Worm (Caenorhabditis elegans) whole organism, L4 larva: ENCODE data around the gene ani-2.

Experiments used
- F10B5.3 ChIP-seq: sonication (generic microtip); optimal IDR thresholded peaks from 2 replicates; lab custom pipeline; 2016; ENCODE audit warnings: mild to moderate bottlenecking, missing genetic modification characterization, missing compliant biosample characterization
- F37D6.2 ChIP-seq: sonication (generic microtip); optimal IDR thresholded peaks from 2 replicates; lab custom pipeline; 2016; ENCODE audit warnings: mild to moderate bottlenecking, missing genetic modification characterization, missing compliant biosample characterization
- F44E2.7 ChIP-seq: fragments of 200-800 bp; sonication (Bioruptor generic); IDR thresholded peaks from 2 replicates; pipeline ENCODE4 v2.1.2; 2022; ENCODE audit warnings: missing genetic modification characterization, missing compliant biosample characterization
- T26A8.4 ChIP-seq: fragments of 200-800 bp; sonication (Bioruptor generic); IDR thresholded peaks from 2 replicates; pipeline ENCODE4 v1.3.6; 2022; ENCODE audit warnings: missing genetic modification characterization, missing compliant biosample characterization
- Y105C5A.15 ChIP-seq: fragments of 200-800 bp; sonication (Bioruptor generic); IDR thresholded peaks from 2 replicates; pipeline ENCODE4 v1.3.6; 2022; ENCODE audit warnings: missing genetic modification characterization, missing compliant biosample characterization
- Y48G9A.11 ChIP-seq: fragments of 200-800 bp; sonication (Bioruptor generic); IDR thresholded peaks from 2 replicates; pipeline ENCODE4 v1.3.6; 2022; ENCODE audit warnings: missing genetic modification reagents, missing genetic modification characterization, missing compliant biosample characterization
- Y5F2A.4 ChIP-seq: fragments of 200-800 bp; sonication (Bioruptor generic); optimal IDR thresholded peaks from 2 replicates; lab custom pipeline; 2018; ENCODE audit warnings: mild to moderate bottlenecking, missing genetic modification characterization, missing compliant biosample characterization
- ZK337.2 ChIP-seq: fragments of 200-800 bp; sonication (Bioruptor generic); IDR thresholded peaks from 2 replicates; pipeline ENCODE4 v1.3.6; 2022; ENCODE audit warnings: missing genetic modification reagents, missing genetic modification characterization, missing compliant biosample characterization
- aly-2 ChIP-seq: sonication (generic microtip); optimal IDR thresholded peaks from 2 replicates; lab custom pipeline; 2018; ENCODE audit warnings: missing biosample characterization, missing genetic modification characterization
- ama-1 ChIP-seq: fragments of 150-350 bp; optimal IDR thresholded peaks from 2 replicates; lab custom pipeline; 2014; ENCODE audit warnings: inconsistent platforms, mixed read lengths
- arid-1 ChIP-seq: fragments of 200-800 bp; sonication (Bioruptor generic); conservative IDR thresholded peaks from 2 replicates; pipeline ENCODE4 v1.3.6; 2022; ENCODE audit warnings: missing genetic modification reagents, missing genetic modification characterization, missing compliant biosample characterization
- ceh-20 ChIP-seq: fragments of 200-800 bp; sonication (Bioruptor generic); IDR thresholded peaks from 2 replicates; pipeline ENCODE4 v1.3.6; 2022; ENCODE audit warnings: missing genetic modification reagents, missing genetic modification characterization, missing compliant biosample characterization
- ceh-32 ChIP-seq: sonication (generic microtip); optimal IDR thresholded peaks from 2 replicates; lab custom pipeline; 2016; ENCODE audit warnings: mild to moderate bottlenecking, missing genetic modification characterization, missing compliant biosample characterization; ENCODE audit not compliant: poor library complexity
- ceh-44 ChIP-seq: fragments of 200-800 bp; sonication (Bioruptor generic); IDR thresholded peaks from 2 replicates; pipeline ENCODE4 v1.3.6; 2022; ENCODE audit warnings: missing genetic modification reagents, missing genetic modification characterization, missing compliant biosample characterization
- ceh-62 ChIP-seq: sonication (generic microtip); optimal IDR thresholded peaks from 2 replicates; lab custom pipeline; 2017; ENCODE audit warnings: missing biosample characterization, missing genetic modification characterization
- cey-2 ChIP-seq: sonication (generic microtip); optimal IDR thresholded peaks from 3 replicates; lab custom pipeline; 2017; ENCODE audit warnings: missing genetic modification characterization, mild to moderate bottlenecking, missing compliant biosample characterization, antibody characterized with exemption, borderline replicate concordance; ENCODE audit not compliant: insufficient read depth
- ctbp-1 ChIP-seq: fragments of 200-800 bp; sonication (Bioruptor generic); IDR thresholded peaks from 2 replicates; pipeline ENCODE4 v1.3.6; 2022; ENCODE audit warnings: missing genetic modification reagents, missing genetic modification characterization, missing compliant biosample characterization
- daf-12 ChIP-seq: fragments of 150-350 bp; optimal IDR thresholded peaks from 2 replicates; lab custom pipeline; 2014; ENCODE audit warnings: missing biosample characterization, missing genetic modification reagents, missing genetic modification characterization
- daf-19 ChIP-seq: fragments of 200-800 bp; sonication (Bioruptor generic); conservative IDR thresholded peaks from 2 replicates; pipeline ENCODE4 v1.3.6; 2022; ENCODE audit warnings: missing genetic modification characterization, missing compliant biosample characterization
- dmd-8 ChIP-seq: fragments of 200-800 bp; sonication (Bioruptor generic); IDR thresholded peaks from 2 replicates; pipeline ENCODE4 v1.3.6; 2022; ENCODE audit warnings: missing genetic modification characterization, missing compliant biosample characterization
- dpl-1 ChIP-seq: fragments of 150-350 bp; optimal IDR thresholded peaks from 2 replicates; lab custom pipeline; 2014; ENCODE audit warnings: missing biosample characterization, missing genetic modification reagents, missing genetic modification characterization
- duxl-1 ChIP-seq: sonication (generic microtip); optimal IDR thresholded peaks from 2 replicates; lab custom pipeline; 2016; ENCODE audit warnings: mild to moderate bottlenecking, missing genetic modification characterization, moderate library complexity, missing compliant biosample characterization; ENCODE audit not compliant: poor library complexity
- gei-8 ChIP-seq: fragments of 200-800 bp; sonication (Bioruptor generic); optimal IDR thresholded peaks from 2 replicates; lab custom pipeline; 2018; ENCODE audit warnings: mild to moderate bottlenecking, missing genetic modification characterization, missing compliant biosample characterization
- hlh-11 ChIP-seq: fragments of 200-800 bp; sonication (Bioruptor generic); optimal IDR thresholded peaks from 2 replicates; lab custom pipeline; 2018; ENCODE audit warnings: mild to moderate bottlenecking, missing genetic modification characterization, missing compliant biosample characterization
- hmg-1.1 ChIP-seq: fragments of 200-800 bp; sonication (Bioruptor generic); IDR thresholded peaks from 2 replicates; pipeline ENCODE4 v1.3.6; 2022; ENCODE audit warnings: missing genetic modification reagents, missing genetic modification characterization, missing compliant biosample characterization
- jun-1 ChIP-seq: fragments of 150-350 bp; optimal IDR thresholded peaks from 2 replicates; lab custom pipeline; 2014; ENCODE audit warnings: missing biosample characterization, missing genetic modification reagents, missing genetic modification characterization
- lim-7 ChIP-seq: fragments of 200-800 bp; sonication (Bioruptor generic); IDR thresholded peaks from 2 replicates; pipeline ENCODE4 v1.3.6; 2022; ENCODE audit warnings: missing genetic modification characterization, missing compliant biosample characterization
- lin-1 ChIP-seq: fragments of 200-800 bp; sonication (Bioruptor generic); IDR thresholded peaks from 2 replicates; pipeline ENCODE4 v1.3.6; 2022; ENCODE audit warnings: missing genetic modification reagents, missing genetic modification characterization, missing compliant biosample characterization
- lin-13 ChIP-seq: fragments of 150-350 bp; optimal IDR thresholded peaks from 2 replicates; lab custom pipeline; 2014; ENCODE audit warnings: missing biosample characterization, missing genetic modification reagents, missing genetic modification characterization
- lsy-2 ChIP-seq, 2 experiments: fragments of 150-350 bp in 1 of 2; sonication (generic microtip) in 1 of 2; optimal IDR thresholded peaks; 2 replicates each; lab custom pipeline; 2014 to 2017; ENCODE audit warnings: missing biosample characterization in 2 of 2, missing genetic modification characterization in 2 of 2
- mdl-1 ChIP-seq, 2 experiments: fragments of 150-350 bp in 1 of 2; sonication (generic microtip) in 1 of 2; optimal IDR thresholded peaks; 2 replicates each; lab custom pipeline; 2014 to 2017; ENCODE audit warnings: missing biosample characterization in 2 of 2, missing genetic modification characterization in 2 of 2
- mdt-29 ChIP-seq: fragments of 200-800 bp; sonication (Bioruptor generic); IDR thresholded peaks from 2 replicates; pipeline ENCODE4 v1.3.6; 2022; ENCODE audit warnings: missing genetic modification reagents, missing genetic modification characterization, missing compliant biosample characterization
- mes-2 ChIP-seq: sonication (generic microtip); optimal IDR thresholded peaks from 2 replicates; lab custom pipeline; 2016; ENCODE audit warnings: missing genotype, mild to moderate bottlenecking, missing genetic modification characterization, missing compliant biosample characterization; ENCODE audit not compliant: poor library complexity, severe bottlenecking
- mxl-2 ChIP-seq: fragments of 200-800 bp; sonication (Bioruptor generic); conservative IDR thresholded peaks from 2 replicates; pipeline ENCODE4 v1.3.6; 2022; ENCODE audit warnings: missing genetic modification reagents, missing genetic modification characterization, missing compliant biosample characterization
- mxl-3 ChIP-seq: fragments of 200-800 bp; sonication (Bioruptor generic); optimal IDR thresholded peaks from 2 replicates; lab custom pipeline; 2018; ENCODE audit warnings: mild to moderate bottlenecking, missing genetic modification characterization, missing compliant biosample characterization
- nhr-10 ChIP-seq: fragments of 150-350 bp; optimal IDR thresholded peaks from 2 replicates; lab custom pipeline; 2014; ENCODE audit warnings: missing biosample characterization, missing genetic modification characterization
- nhr-48 ChIP-seq: sonication (generic microtip); optimal IDR thresholded peaks from 2 replicates; lab custom pipeline; 2016; ENCODE audit warnings: mild to moderate bottlenecking, missing genetic modification characterization, missing compliant biosample characterization
- nhr-6 ChIP-seq: fragments of 150-350 bp; optimal IDR thresholded peaks from 2 replicates; lab custom pipeline; 2014; ENCODE audit warnings: missing biosample characterization, missing genetic modification characterization
- nhr-77 ChIP-seq: fragments of 150-350 bp; optimal IDR thresholded peaks from 2 replicates; lab custom pipeline; 2014; ENCODE audit warnings: missing biosample characterization, missing genetic modification characterization
- pha-4 ChIP-seq, 2 experiments: fragments of 150-350 bp in 1 of 2; fragments of 200-800 bp in 1 of 2; sonication (Bioruptor generic) in 1 of 2; IDR thresholded peaks in 1 of 2; optimal IDR thresholded peaks in 1 of 2; 2 replicates each; pipeline versions ENCODE4 v1.3.6 to Lab custom; 2014 to 2022; ENCODE audit warnings: missing genetic modification characterization in 2 of 2, missing genetic modification reagents in 2 of 2, missing biosample characterization in 1 of 2, missing compliant biosample characterization in 1 of 2
- pqm-1 ChIP-seq: sonication (generic microtip); optimal IDR thresholded peaks from 2 replicates; lab custom pipeline; 2017; ENCODE audit warnings: missing biosample characterization, missing genetic modification characterization
- skn-1 ChIP-seq: fragments of 150-350 bp; optimal IDR thresholded peaks from 2 replicates; lab custom pipeline; 2014; ENCODE audit warnings: missing biosample characterization, missing genetic modification characterization
- snpc-1.2 ChIP-seq: fragments of 200-800 bp; sonication (Bioruptor generic); IDR thresholded peaks from 2 replicates; pipeline ENCODE4 v1.3.6; 2022; ENCODE audit warnings: missing genetic modification reagents, missing genetic modification characterization, missing compliant biosample characterization
- snpc-4 ChIP-seq: fragments of 150-350 bp; optimal IDR thresholded peaks from 2 replicates; lab custom pipeline; 2014; ENCODE audit warnings: missing biosample characterization, missing genetic modification characterization
- tag-97 ChIP-seq: fragments of 200-800 bp; sonication (Bioruptor generic); IDR thresholded peaks from 2 replicates; pipeline ENCODE4 v1.3.6; 2022; ENCODE audit warnings: missing genetic modification characterization, missing compliant biosample characterization
- tra-1 ChIP-seq: fragments of 200-800 bp; sonication (Bioruptor generic); IDR thresholded peaks from 2 replicates; pipeline ENCODE4 v1.3.6; 2022; ENCODE audit warnings: missing genetic modification reagents, missing genetic modification characterization, missing compliant biosample characterization
- unc-130 ChIP-seq: sonication (generic microtip); optimal IDR thresholded peaks from 2 replicates; lab custom pipeline; 2016; ENCODE audit warnings: missing genetic modification reagents, missing genetic modification characterization, missing compliant biosample characterization
- unc-62 ChIP-seq, 3 experiments: fragments of 150-350 bp in 1 of 3; sonication (generic microtip); optimal IDR thresholded peaks in 2 of 3; peaks in 1 of 3; 1 replicate in 1 of 3; 2 replicates in 2 of 3; lab custom pipeline; 2014 to 2017; ENCODE audit warnings: missing biosample characterization in 3 of 3, missing genetic modification characterization in 3 of 3, missing genetic modification reagents in 3 of 3, missing genotype in 1 of 3

ani-2 gene

DNA sequence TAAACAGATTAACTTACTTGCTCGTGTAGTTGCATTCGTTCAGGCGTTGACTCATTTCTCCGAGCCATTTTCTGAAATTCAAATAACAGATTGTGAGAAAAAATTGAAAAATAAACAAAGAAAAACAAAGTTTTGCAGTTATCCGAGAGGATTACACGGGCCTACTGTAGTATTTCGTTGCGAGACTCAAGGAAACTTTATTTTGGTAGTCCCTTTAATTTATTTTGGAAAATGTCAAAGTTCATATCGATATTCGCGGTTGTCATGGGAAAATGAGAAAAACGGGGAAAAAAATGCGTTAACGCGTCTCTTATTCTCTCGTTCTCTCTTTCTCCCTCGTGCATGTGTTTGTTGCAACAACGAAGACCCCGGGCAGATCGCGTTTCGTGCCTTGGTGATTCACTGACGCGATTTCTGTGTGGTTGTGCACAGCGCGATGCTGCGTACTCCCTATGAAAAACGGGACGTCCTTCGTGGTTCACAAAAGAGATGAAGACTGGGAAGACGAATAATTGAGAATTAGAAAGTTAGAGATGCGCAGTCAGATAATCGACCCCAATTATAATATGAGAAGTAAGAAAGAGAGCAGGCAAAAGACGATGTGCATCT is 33.8 kb downstream of the ani-2 start, which contains the start of gene set-4 (continued):
- TF ChIP-seq Y105C5A.15 (GFP tag; lab: Robert Waterston, UW) (no peak), dmd-8 (GFP tag; lab: Robert Waterston, UW) (no peak), arid-1 (GFP tag; lab: Robert Waterston, UW) (peak; percentile 37; the same call in 1 of the 2 replicates), lin-1 (GFP tag; lab: Robert Waterston, UW) (peak; percentile 82; the same call in 1 of the 2 replicates), nhr-77 (tag; lab: Kevin White, UChicago) (peak; percentile 81), mdl-1 (tag; optimal IDR thresholded peaks at IDR 0.05; lab: Kevin White, UChicago) (peak; percentile 19 to 94), Y48G9A.11 (GFP tag; lab: Robert Waterston, UW) (no peak), hmg-1.1 (GFP tag; lab: Robert Waterston, UW) (peak; percentile 88), hlh-11 (peak; percentile 96), pha-4 (GFP tag; IDR thresholded peaks at IDR 0.05; lab: Robert Waterston, UW) (peak; percentile 68), pha-4 (tag; optimal IDR thresholded peaks at IDR 0.05; lab: Kevin White, UChicago) (peak; percentile 67), unc-130 (peak; percentile 48), snpc-1.2 (GFP tag; lab: Robert Waterston, UW) (no peak), ceh-62 (tag; lab: Kevin White, UChicago) (no peak), ama-1 (peak; percentile 69), dpl-1 (GFP tag; lab: Kevin White, UChicago) (peak; percentile 88), lin-13 (peak; percentile 87), ceh-32 (tag; lab: Kevin White, UChicago) (no peak), jun-1 (tag; lab: Kevin White, UChicago) (peak; percentile 77), T26A8.4 (GFP tag; lab: Robert Waterston, UW) (peak; percentile 88), unc-62 (GFP tag; optimal IDR thresholded peaks at IDR 0.05 in 1 of 2; lab: Kevin White, UChicago) (peak in 1 of 2 experiments; percentile 75), unc-62 (tag; optimal IDR thresholded peaks at IDR 0.05; lab: Kevin White, UChicago) (no peak), F10B5.3 (tag; lab: Kevin White, UChicago) (peak; percentile 41), ceh-20 (GFP tag; lab: Robert Waterston, UW) (peak; percentile 88), mdt-29 (GFP tag; lab: Robert Waterston, UW) (peak; percentile 62; the same call in 1 of the 2 replicates), tag-97 (GFP tag; lab: Robert Waterston, UW) (no peak), Y5F2A.4 (GFP tag; lab: Kevin White, UChicago) (no peak), mxl-3 (peak; percentile 96), F37D6.2 (tag; lab: Kevin White, UChicago) (peak; percentile 90), aly-2 (tag; lab: Kevin White, UChicago) (no peak), snpc-4 (tag; lab: Kevin White, UChicago) (no peak), lsy-2 (tag; optimal IDR thresholded peaks at IDR 0.05; lab: Kevin White, UChicago) (peak; percentile 79 to 95), daf-19 (0 out of 2 replicates have a peak, but pooled peaks have one; percentile 59), skn-1 (tag; lab: Kevin White, UChicago) (no peak), mes-2 (peak; percentile 89), ceh-44 (GFP tag; lab: Robert Waterston, UW) (no peak)

DNA sequence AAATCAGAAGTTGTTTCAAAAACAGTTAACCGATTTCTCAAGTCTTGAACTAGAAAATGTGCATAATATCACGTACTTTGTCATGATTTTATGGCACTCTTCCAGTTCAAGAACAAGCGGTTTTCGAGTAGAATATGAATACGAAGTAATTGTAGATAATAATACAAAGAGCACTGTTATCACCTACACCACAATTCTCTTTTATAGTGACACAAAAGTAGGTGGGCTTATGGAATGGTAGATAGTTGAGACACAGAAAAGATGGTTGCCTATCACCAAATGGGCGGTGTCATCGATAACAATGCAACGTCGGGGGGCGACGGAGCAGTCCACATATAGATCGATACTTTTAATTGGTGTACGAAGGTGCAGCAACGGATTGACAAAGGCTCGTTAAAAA is 36.5 kb downstream of the ani-2 start:
- TF ChIP-seq nhr-48 (tag; lab: Kevin White, UChicago) (peak; percentile 59), ZK337.2 (GFP tag; lab: Robert Waterston, UW) (no peak), mxl-2 (GFP tag; lab: Robert Waterston, UW) (no peak), pqm-1 (peak; percentile 99), lim-7 (GFP tag; lab: Robert Waterston, UW) (no peak), nhr-77 (tag; lab: Kevin White, UChicago) (no peak), tra-1 (GFP tag; lab: Robert Waterston, UW) (peak; percentile 80), tag-97 (GFP tag; lab: Robert Waterston, UW) (no peak), gei-8 (GFP tag; lab: Kevin White, UChicago) (no peak), nhr-6 (tag; lab: Kevin White, UChicago) (no peak), cey-2 (tag; lab: Kevin White, UChicago) (no peak), ctbp-1 (GFP tag; lab: Robert Waterston, UW) (no peak), F44E2.7 (GFP tag; lab: Robert Waterston, UW) (no peak), T26A8.4 (GFP tag; lab: Robert Waterston, UW) (no peak), snpc-1.2 (GFP tag; lab: Robert Waterston, UW) (no peak), nhr-10 (tag; lab: Kevin White, UChicago) (peak; percentile 58), duxl-1 (no peak), daf-12 (tag; lab: Kevin White, UChicago) (no peak), arid-1 (GFP tag; lab: Robert Waterston, UW) (no peak), mxl-3 (peak; percentile 47)
